Fruit fly (Drosophila melanogaster) whole organism: Measurements from ENCODE around the gene CG31176.

Experiments used
- CG8478 ChIP-seq: fragments of >200 bp; optimal IDR thresholded peaks from 2 replicates; lab custom pipeline; 2018; ENCODE audit warnings: inconsistent platforms
- psq ChIP-seq: fragments of >200 bp; optimal IDR thresholded peaks from 2 replicates; lab custom pipeline; 2017

DNA sequence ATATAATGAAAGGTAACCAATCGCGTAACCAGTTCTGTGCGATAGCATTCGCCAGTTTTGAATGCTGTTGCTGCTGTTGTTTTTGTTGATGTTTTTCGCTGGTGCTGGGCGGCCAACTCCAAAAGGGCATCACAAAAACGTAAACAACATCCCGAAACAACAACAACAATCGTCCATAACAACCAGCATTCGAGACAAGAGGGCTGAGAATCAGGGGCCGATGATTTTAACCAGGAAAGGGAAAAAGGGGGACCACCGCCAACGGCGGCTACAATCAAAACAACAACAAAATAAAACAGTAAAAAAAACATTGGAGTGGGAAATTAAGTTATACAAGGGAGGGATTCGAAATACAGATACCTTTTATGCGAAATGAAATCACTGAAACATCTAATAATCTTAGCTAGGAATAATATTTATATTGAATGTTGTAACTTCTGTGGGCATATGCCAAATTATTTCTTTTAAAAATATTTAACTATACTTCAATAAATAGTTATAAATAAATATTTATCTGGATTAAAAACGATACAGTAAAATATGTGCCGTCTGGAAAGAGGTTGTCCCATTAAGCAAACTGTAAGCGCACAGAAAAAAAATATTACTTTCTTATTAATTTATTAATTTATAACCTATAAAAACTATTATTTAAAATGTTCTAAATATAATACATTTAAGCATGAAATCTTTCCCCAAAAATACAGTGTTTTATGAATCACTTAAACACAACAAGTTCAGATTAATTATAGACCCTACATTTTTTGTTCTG lies 70.2 kb downstream of the CG31176 start:
- no peak for TF ChIP-seq CG8478
- no peak for TF ChIP-seq psq
